Fruit fly (Drosophila melanogaster) whole organism, embryonic: ENCODE measurements around the gene RpL32.

Experiments used
- Abd-B ChIP-seq: fragments of 200-800 bp; sonication (Bioruptor generic); optimal IDR thresholded peaks from 2 replicates; lab custom pipeline; 2018; ENCODE audit warnings: missing biosample characterization, mild to moderate bottlenecking, missing genetic modification characterization, moderate library complexity
- Bdp1 ChIP-seq: fragments of 200-800 bp; sonication (Bioruptor generic); optimal IDR thresholded peaks from 3 replicates; lab custom pipeline; 2016; ENCODE audit warnings: missing biosample characterization, missing genetic modification characterization
- CG10267 ChIP-seq: fragments of 200-800 bp; sonication (Bioruptor generic); optimal IDR thresholded peaks from 2 replicates; lab custom pipeline; 2018; ENCODE audit warnings: missing biosample characterization, mild to moderate bottlenecking, missing genetic modification characterization, moderate library complexity
- CG13424 ChIP-seq: fragments of 200-800 bp; sonication (Bioruptor generic); optimal IDR thresholded peaks from 2 replicates; lab custom pipeline; 2019; ENCODE audit warnings: missing biosample characterization, mild to moderate bottlenecking, missing genetic modification characterization, moderate library complexity
- CG13775 ChIP-seq: fragments of 200-800 bp; sonication (Bioruptor generic); optimal IDR thresholded peaks from 3 replicates; lab custom pipeline; 2017; ENCODE audit warnings: missing biosample characterization, mild to moderate bottlenecking, missing genetic modification characterization
- CG13894 ChIP-seq: fragments of 200-800 bp; sonication (Bioruptor generic); optimal IDR thresholded peaks from 3 replicates; lab custom pipeline; 2018; ENCODE audit warnings: missing biosample characterization, mild to moderate bottlenecking, missing genetic modification characterization, moderate library complexity
- CG14050 ChIP-seq: fragments of 200-800 bp; sonication (Bioruptor generic); IDR thresholded peaks from 3 replicates; pipeline ENCODE4 v1.3.6; 2022; ENCODE audit warnings: missing biosample characterization, missing genetic modification characterization
- CG14441 ChIP-seq: fragments of 200-800 bp; sonication (Bioruptor generic); IDR thresholded peaks from 2 replicates; pipeline ENCODE4 v1.3.6; 2022; ENCODE audit warnings: missing biosample characterization, missing genetic modification characterization
- CG14965 ChIP-seq: fragments of 200-800 bp; sonication (Bioruptor generic); optimal IDR thresholded peaks from 2 replicates; lab custom pipeline; 2016; ENCODE audit warnings: missing biosample characterization, missing genetic modification characterization, borderline replicate concordance
- CG15269 ChIP-seq: fragments of 200-800 bp; sonication (Bioruptor generic); optimal IDR thresholded peaks from 2 replicates; lab custom pipeline; 2018; ENCODE audit warnings: missing biosample characterization, mild to moderate bottlenecking, missing genetic modification characterization, moderate library complexity
- CG1603 ChIP-seq: fragments of 200-800 bp; sonication (Bioruptor generic); optimal IDR thresholded peaks from 2 replicates; lab custom pipeline; 2019; ENCODE audit warnings: missing biosample characterization, mild to moderate bottlenecking, missing genetic modification characterization, moderate library complexity
- CG18599 ChIP-seq: fragments of 200-800 bp; sonication (Bioruptor generic); optimal IDR thresholded peaks from 3 replicates; lab custom pipeline; 2017; ENCODE audit warnings: missing biosample characterization, missing genetic modification characterization, mild to moderate bottlenecking, moderate library complexity, missing genetic modification reagents
- CG30020 ChIP-seq: fragments of 200-800 bp; optimal IDR thresholded peaks from 2 replicates; lab custom pipeline; 2019; ENCODE audit warnings: missing biosample characterization, mild to moderate bottlenecking, missing genetic modification characterization, moderate library complexity
- CG3163 ChIP-seq: fragments of 200-800 bp; sonication (Bioruptor generic); optimal IDR thresholded peaks from 3 replicates; lab custom pipeline; 2016; ENCODE audit warnings: missing biosample characterization, missing genetic modification characterization
- CG3995 ChIP-seq: fragments of 200-800 bp; sonication (Bioruptor generic); optimal IDR thresholded peaks from 3 replicates; lab custom pipeline; 2016; ENCODE audit warnings: missing biosample characterization, missing genetic modification characterization
- CG4282 ChIP-seq: fragments of 200-800 bp; sonication (Bioruptor generic); optimal IDR thresholded peaks from 2 replicates; lab custom pipeline; 2016; ENCODE audit warnings: missing biosample characterization, missing genetic modification characterization
- CG43689 ChIP-seq: fragments of 200-800 bp; sonication (Bioruptor generic); IDR thresholded peaks from 2 replicates; pipeline ENCODE4 v1.3.6; 2022; ENCODE audit warnings: missing biosample characterization, missing genetic modification characterization
- CG5180 ChIP-seq: fragments of 200-800 bp; sonication (Bioruptor generic); optimal IDR thresholded peaks from 3 replicates; lab custom pipeline; 2017; ENCODE audit warnings: missing biosample characterization, missing genetic modification characterization, mild to moderate bottlenecking, moderate library complexity, missing genetic modification reagents
- CG5245 ChIP-seq: fragments of 200-800 bp; sonication (Bioruptor generic); optimal IDR thresholded peaks from 3 replicates; lab custom pipeline; 2016; ENCODE audit warnings: missing biosample characterization, missing genetic modification characterization
- CG6272 ChIP-seq: fragments of 200-800 bp; sonication (Bioruptor generic); IDR thresholded peaks from 2 replicates; pipeline ENCODE4 v1.3.6; 2022; ENCODE audit warnings: missing biosample characterization, missing genetic modification characterization
- CG6791 ChIP-seq: fragments of 200-800 bp; sonication (Bioruptor generic); IDR thresholded peaks from 3 replicates; pipeline ENCODE4 v1.3.6; 2022; ENCODE audit warnings: missing biosample characterization, missing genetic modification characterization; ENCODE audit not compliant: partially characterized antibody
- Dek ChIP-seq: fragments of 200-800 bp; sonication (Bioruptor generic); optimal IDR thresholded peaks from 3 replicates; lab custom pipeline; 2019; ENCODE audit warnings: missing biosample characterization, mild to moderate bottlenecking, missing genetic modification characterization, moderate library complexity
- E2f1 ChIP-seq: fragments of 200-800 bp; sonication (Bioruptor generic); IDR thresholded peaks from 2 replicates; pipeline ENCODE4 v1.3.6; 2022; ENCODE audit warnings: missing biosample characterization, missing genetic modification characterization
- Hr39 ChIP-seq: fragments of >200 bp; optimal IDR thresholded peaks from 2 replicates; lab custom pipeline; 2017
- Lhr ChIP-seq: fragments of 200-800 bp; sonication (Bioruptor generic); optimal IDR thresholded peaks from 3 replicates; lab custom pipeline; 2017; ENCODE audit warnings: mild to moderate bottlenecking, missing biosample characterization, missing genetic modification reagents, missing genetic modification characterization
- MESR4 ChIP-seq: fragments of 200-800 bp; sonication (Bioruptor generic); optimal IDR thresholded peaks from 2 replicates; lab custom pipeline; 2018; ENCODE audit warnings: missing biosample characterization, mild to moderate bottlenecking, missing genetic modification characterization, moderate library complexity
- Rfx ChIP-seq: fragments of 200-800 bp; sonication (Bioruptor generic); IDR thresholded peaks from 2 replicates; pipeline ENCODE4 v1.3.6; 2022; ENCODE audit warnings: missing biosample characterization, missing genetic modification characterization
- Scr ChIP-seq: fragments of 200-800 bp; sonication (Bioruptor generic); IDR thresholded peaks from 2 replicates; pipeline ENCODE4 v1.3.6; 2022; ENCODE audit warnings: missing biosample characterization, missing genetic modification characterization; ENCODE audit not compliant: partially characterized antibody
- Sox102F ChIP-seq: fragments of 200-800 bp; sonication (Bioruptor generic); optimal IDR thresholded peaks from 2 replicates; lab custom pipeline; 2018; ENCODE audit warnings: missing biosample characterization, mild to moderate bottlenecking, missing genetic modification characterization, moderate library complexity
- Vsx1 ChIP-seq: fragments of 200-800 bp; sonication (Bioruptor generic); optimal IDR thresholded peaks from 2 replicates; lab custom pipeline; 2017; ENCODE audit warnings: missing biosample characterization, mild to moderate bottlenecking, missing genetic modification characterization, missing genetic modification reagents
- YL-1 ChIP-seq: fragments of 200-800 bp; sonication (Bioruptor generic); optimal IDR thresholded peaks from 3 replicates; lab custom pipeline; 2017; ENCODE audit warnings: missing biosample characterization, mild to moderate bottlenecking, missing genetic modification characterization
- abd-A ChIP-seq: fragments of 200-800 bp; sonication (Bioruptor generic); optimal IDR thresholded peaks from 3 replicates; lab custom pipeline; 2019; ENCODE audit warnings: missing biosample characterization, mild to moderate bottlenecking, missing genetic modification characterization, moderate library complexity
- br ChIP-seq: fragments of >200 bp; optimal IDR thresholded peaks from 2 replicates; lab custom pipeline; 2017
- chif ChIP-seq, 2 experiments: fragments of 200-800 bp; sonication (Bioruptor generic); optimal IDR thresholded peaks; 3 replicates each; lab custom pipeline; 2016; ENCODE audit warnings: missing biosample characterization in 2 of 2, missing genetic modification characterization in 2 of 2
- dpn ChIP-seq, 2 experiments: fragments of 200-800 bp; sonication (Bioruptor generic); optimal IDR thresholded peaks; 3 replicates each; lab custom pipeline; 2016; ENCODE audit warnings: missing biosample characterization in 2 of 2, missing genetic modification characterization in 2 of 2
- ems ChIP-seq: fragments of 200-800 bp; sonication (Bioruptor generic); optimal IDR thresholded peaks from 3 replicates; lab custom pipeline; 2016; ENCODE audit warnings: missing biosample characterization, missing genetic modification characterization
- fd64A ChIP-seq: fragments of 200-800 bp; sonication (Bioruptor generic); optimal IDR thresholded peaks from 3 replicates; lab custom pipeline; 2018; ENCODE audit warnings: missing biosample characterization, mild to moderate bottlenecking, missing genetic modification characterization
- gcm2 ChIP-seq: fragments of 200-800 bp; sonication (Bioruptor generic); optimal IDR thresholded peaks from 2 replicates; lab custom pipeline; 2016; ENCODE audit warnings: missing biosample characterization, missing genetic modification characterization
- gem ChIP-seq: fragments of 200-800 bp; sonication (Bioruptor generic); optimal IDR thresholded peaks from 2 replicates; lab custom pipeline; 2019; ENCODE audit warnings: missing biosample characterization, mild to moderate bottlenecking, missing genetic modification characterization, moderate library complexity
- gfzf ChIP-seq: fragments of 200-800 bp; sonication (Bioruptor generic); optimal IDR thresholded peaks from 2 replicates; lab custom pipeline; 2016; ENCODE audit warnings: missing biosample characterization, mild to moderate bottlenecking, missing genetic modification characterization, moderate library complexity
- inv ChIP-seq: fragments of 200-800 bp; sonication (Bioruptor generic); IDR thresholded peaks from 2 replicates; pipeline ENCODE4 v1.3.6; 2022; ENCODE audit warnings: missing biosample characterization, missing genetic modification characterization; ENCODE audit not compliant: partially characterized antibody
- lilli ChIP-seq: fragments of 200-800 bp; sonication (Bioruptor generic); optimal IDR thresholded peaks from 3 replicates; lab custom pipeline; 2016; ENCODE audit warnings: missing biosample characterization, missing genetic modification characterization
- onecut ChIP-seq: fragments of 200-800 bp; sonication (Bioruptor generic); IDR thresholded peaks from 2 replicates; pipeline ENCODE4 v1.3.6; 2022; ENCODE audit warnings: missing biosample characterization, missing genetic modification characterization
- phol ChIP-seq: fragments of 200-800 bp; sonication (Bioruptor generic); optimal IDR thresholded peaks from 3 replicates; lab custom pipeline; 2018; ENCODE audit warnings: missing biosample characterization, mild to moderate bottlenecking, missing genetic modification characterization, moderate library complexity
- slbo ChIP-seq: fragments of 200-800 bp; sonication (Bioruptor generic); IDR thresholded peaks from 2 replicates; pipeline ENCODE4 v1.3.6; 2022; ENCODE audit warnings: missing biosample characterization, missing genetic modification characterization
- stc ChIP-seq: fragments of 200-800 bp; sonication (Bioruptor generic); IDR thresholded peaks from 2 replicates; pipeline ENCODE4 v1.3.6; 2022; ENCODE audit warnings: missing biosample characterization, missing genetic modification characterization
- tap ChIP-seq: fragments of 200-800 bp; optimal IDR thresholded peaks from 3 replicates; lab custom pipeline; 2019; ENCODE audit warnings: missing biosample characterization, mild to moderate bottlenecking, missing genetic modification characterization, moderate library complexity
- unc-4 ChIP-seq: fragments of 200-800 bp; sonication (Bioruptor generic); IDR thresholded peaks from 2 replicates; pipeline ENCODE4 v1.3.6; 2022; ENCODE audit warnings: missing biosample characterization, missing genetic modification characterization; ENCODE audit not compliant: partially characterized antibody
- z ChIP-seq: fragments of 200-800 bp; sonication (Bioruptor generic); IDR thresholded peaks from 3 replicates; pipeline ENCODE4 v1.3.6; 2022; ENCODE audit warnings: missing biosample characterization, missing genetic modification characterization
- zen ChIP-seq: fragments of 200-800 bp; sonication (Bioruptor generic); optimal IDR thresholded peaks from 3 replicates; lab custom pipeline; 2018; ENCODE audit warnings: missing biosample characterization, mild to moderate bottlenecking, missing genetic modification characterization, moderate library complexity

The RpL32 gene

dm6 chr3R:30052455-30053046 lies 6.6 kb upstream of the RpL32 start, which contains the start of gene Jasper (continued):
- TF ChIP-seq Lhr (peak; percentile 49), CG43689 (GFP tag; lab: Robert Waterston, UW) (no peak), CG14965 (GFP tag; lab: Kevin White, UChicago) (no peak), Rfx (GFP tag; lab: Robert Waterston, UW) (peak; percentile 55), chif (GFP tag; optimal IDR thresholded peaks at IDR 0.05; lab: Kevin White, UChicago) (peak in 1 of 2 experiments; percentile 24), br (lab: Kevin White, UChicago) (no peak), CG6272 (GFP tag; lab: Robert Waterston, UW) (0 out of 2 replicates have a peak, but pooled peaks have one; percentile 18), Bdp1 (GFP tag; lab: Kevin White, UChicago) (peak; percentile 5), CG10267 (peak; percentile 60), unc-4 (peak; percentile 46; the same call in 1 of the 2 replicates), Hr39 (lab: Kevin White, UChicago) (no peak), CG13894 (tag; lab: Kevin White, UChicago) (peak; percentile 38), CG30020 (tag; lab: Kevin White, UChicago) (peak; percentile 21), CG5245 (GFP tag; lab: Kevin White, UChicago) (no peak), ems (GFP tag; lab: Kevin White, UChicago) (no peak), CG1603 (peak; percentile 94), tap (tag; lab: Kevin White, UChicago) (no peak), CG13775 (no peak), dpn (GFP tag; optimal IDR thresholded peaks at IDR 0.05; lab: Kevin White, UChicago) (peak in 1 of 2 experiments; percentile 40), CG3163 (GFP tag; lab: Kevin White, UChicago) (peak; percentile 13), CG4282 (GFP tag; lab: Kevin White, UChicago) (no peak), CG5180 (GFP tag; lab: Kevin White, UChicago) (no peak), CG13424 (tag; lab: Kevin White, UChicago) (peak; percentile 2), E2f1 (GFP tag; lab: Robert Waterston, UW) (no peak), inv (GFP tag; lab: Robert Waterston, UW) (no peak), MESR4 (GFP tag; lab: Kevin White, UChicago) (peak; percentile 83), Dek (peak; percentile 37), CG14050 (no peak), zen (tag; lab: Kevin White, UChicago) (peak; percentile 8), abd-A (tag; lab: Kevin White, UChicago) (peak; percentile 60), CG15269 (tag; lab: Kevin White, UChicago) (peak; percentile 23), gfzf (GFP tag; lab: Kevin White, UChicago) (peak; percentile 99), phol (tag; lab: Kevin White, UChicago) (peak; percentile 67), stc (GFP tag; lab: Robert Waterston, UW) (no peak), CG6791 (GFP tag; lab: Robert Waterston, UW) (peak; percentile 59), CG14441 (GFP tag; lab: Robert Waterston, UW) (no peak), CG18599 (peak; percentile 12), lilli (GFP tag; lab: Kevin White, UChicago) (peak; percentile 53), Vsx1 (no peak), z (GFP tag; lab: Robert Waterston, UW) (no peak), slbo (GFP tag; lab: Robert Waterston, UW) (peak; percentile 27; the same call in 1 of the 2 replicates), CG3995 (GFP tag; lab: Kevin White, UChicago) (peak; percentile 59), YL-1 (GFP tag; lab: Kevin White, UChicago) (peak; percentile 71), fd64A (no peak), Scr (GFP tag; lab: Robert Waterston, UW) (peak; percentile 9; the same call in 1 of the 2 replicates), Abd-B (GFP tag; lab: Kevin White, UChicago) (peak; percentile 52), onecut (GFP tag; lab: Robert Waterston, UW) (no peak), gcm2 (no peak), Sox102F (GFP tag; lab: Kevin White, UChicago) (no peak), gem (tag; lab: Kevin White, UChicago) (peak; percentile 2)
